Worm (Caenorhabditis elegans): ENCODE data around the gene ncx-5.

DNA sequence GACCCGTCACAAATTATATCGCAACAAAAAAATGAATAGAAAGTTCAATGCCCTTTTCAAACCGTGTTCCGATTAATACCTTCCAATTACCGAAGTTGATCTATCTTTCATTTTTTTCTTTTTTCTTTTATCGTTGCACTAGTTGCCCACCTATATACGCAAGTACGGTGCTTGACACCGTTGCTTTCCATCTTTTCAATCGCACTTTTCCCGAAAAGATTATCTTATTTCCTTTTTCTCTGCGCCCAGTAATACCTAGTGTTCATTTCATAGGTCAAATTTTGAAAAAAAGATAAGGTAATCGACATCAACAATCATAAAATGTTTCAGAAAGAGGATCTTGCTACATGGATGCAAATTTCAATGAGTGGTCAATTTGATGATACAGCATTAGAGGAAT, 39.7 kb upstream of the ncx-5 start:
- TF ChIP-seq unc-62 (GFP tag; optimal IDR thresholded peaks at IDR 0.05) (no peak), nhr-77 (tag; optimal IDR thresholded peaks at IDR 0.05) (no peak), ama-1 (optimal IDR thresholded peaks at IDR 0.05) (no peak), tbx-2 (tag; optimal IDR thresholded peaks at IDR 0.05) (no peak), mdl-1 (tag; optimal IDR thresholded peaks at IDR 0.05) (no peak), nhr-11 (tag; optimal IDR thresholded peaks at IDR 0.05) (no peak), snpc-4 (tag; optimal IDR thresholded peaks at IDR 0.05) (no peak), ceh-82 (tag; optimal IDR thresholded peaks at IDR 0.05) (no peak), R02D3.7 (tag; optimal IDR thresholded peaks at IDR 0.05) (no peak), jun-1 (tag; optimal IDR thresholded peaks at IDR 0.05) (no peak), nhr-12 (tag; optimal IDR thresholded peaks at IDR 0.05) (no peak), ztf-11 (tag; optimal IDR thresholded peaks at IDR 0.05) (no peak), nhr-76 (tag; optimal IDR thresholded peaks at IDR 0.05) (no peak), mml-1 (tag; optimal IDR thresholded peaks at IDR 0.05) (no peak)

Data from whole organism, L3 larva.